Fruit fly (Drosophila melanogaster): ENCODE measurements around the gene sif.

The sif gene

DNA sequence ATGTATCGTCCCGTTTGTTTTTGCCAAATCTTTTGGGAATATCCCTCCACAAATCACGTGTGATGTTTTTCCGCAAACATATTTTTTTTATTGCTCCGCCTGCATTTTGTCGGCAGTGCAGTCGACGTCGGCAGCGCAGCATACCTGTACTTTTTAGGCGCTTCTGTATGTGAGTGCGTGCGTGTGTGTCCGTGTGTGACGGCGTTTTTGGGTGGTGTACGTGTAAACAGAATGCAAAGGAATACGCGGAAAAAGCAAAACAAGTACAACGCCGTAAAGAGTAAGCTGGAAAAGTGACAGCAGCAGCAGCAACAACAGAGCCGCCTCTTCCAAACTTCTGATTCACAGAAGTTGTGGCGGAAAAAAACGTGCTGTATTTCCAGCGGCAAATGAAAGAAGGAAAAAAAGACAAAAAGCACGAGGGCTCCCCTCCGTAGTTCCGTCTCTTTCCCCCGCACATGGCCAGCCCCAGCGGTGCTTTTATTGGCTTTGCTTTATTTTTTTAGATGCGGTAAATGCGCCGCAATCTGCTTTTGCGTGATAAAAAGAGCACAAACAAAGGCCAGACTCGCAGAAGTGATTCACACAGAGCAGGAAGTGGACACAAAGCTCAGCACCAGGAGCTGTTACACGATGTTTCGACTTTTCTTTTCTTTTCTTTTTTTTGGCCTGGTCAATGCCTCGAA lies 112.5 kb downstream of the sif start:
- TF ChIP-seq CG34367 (tag; optimal IDR thresholded peaks at IDR 0.05) (peak; percentile 82), CG13204 (GFP tag; optimal IDR thresholded peaks at IDR 0.05) (peak; percentile 93), D1 (tag; optimal IDR thresholded peaks at IDR 0.05) (no peak), CG10348 (GFP tag; IDR thresholded peaks at IDR 0.05) (no peak), fd96Ca (GFP tag; IDR thresholded peaks at IDR 0.05) (peak; percentile 74), CG8159 (tag; optimal IDR thresholded peaks at IDR 0.05) (peak; percentile 82), rn (GFP tag; IDR thresholded peaks at IDR 0.05) (peak; percentile 50; the same call in 1 of the 2 replicates), Snoo (tag; optimal IDR thresholded peaks at IDR 0.05) (peak; percentile 56), CG8301 (tag; optimal IDR thresholded peaks at IDR 0.05) (peak; percentile 64), CG32121 (GFP tag; IDR thresholded peaks at IDR 0.05) (peak; percentile 51), gl (tag; optimal IDR thresholded peaks at IDR 0.05) (peak; percentile 97), Ets98B (GFP tag; IDR thresholded peaks at IDR 0.05) (peak; percentile 40), CG4496 (GFP tag; IDR thresholded peaks at IDR 0.05) (peak; percentile 78), CG15710 (tag; optimal IDR thresholded peaks at IDR 0.05) (peak; percentile 86), CG14655 (GFP tag; optimal IDR thresholded peaks at IDR 0.05) (no peak), Pif1A (GFP tag; optimal IDR thresholded peaks at IDR 0.05) (no peak), CG9948 (tag; optimal IDR thresholded peaks at IDR 0.05) (peak; percentile 66), EcR (GFP tag; optimal IDR thresholded peaks at IDR 0.05) (peak; percentile 94), CG17806 (tag; optimal IDR thresholded peaks at IDR 0.05) (peak; percentile 59), Pif1B (GFP tag; optimal IDR thresholded peaks at IDR 0.05) (peak; percentile 69), CG12605 (GFP tag; IDR thresholded peaks at IDR 0.05) (peak; percentile 76)

DNA sequence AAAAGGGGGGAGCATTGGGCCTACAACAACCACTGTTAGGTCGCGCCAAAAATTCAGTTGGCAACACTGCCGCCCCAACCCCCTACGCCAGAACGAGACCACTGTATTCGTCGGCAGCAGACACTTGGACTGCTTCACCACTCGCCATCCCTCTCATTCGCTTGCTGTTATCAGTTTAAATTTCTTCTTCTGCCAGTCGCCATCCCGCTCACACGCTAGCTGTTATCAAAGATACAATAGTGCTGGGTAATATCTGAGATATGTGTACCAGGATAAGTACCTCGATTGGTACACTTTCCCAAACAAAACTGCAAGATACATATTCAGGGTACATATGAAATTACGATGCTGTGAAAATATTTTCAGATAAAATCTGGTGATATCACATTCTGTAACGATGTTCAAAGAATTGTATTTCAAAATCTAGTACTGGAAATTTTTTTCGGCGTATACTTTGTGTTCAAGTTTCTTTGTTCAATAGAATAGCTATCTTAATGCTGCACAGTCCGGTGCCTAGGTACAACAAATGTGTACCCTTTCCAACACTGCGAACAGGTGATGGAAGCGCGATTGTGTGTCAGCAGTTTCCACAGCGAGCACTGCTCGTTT lies 113.2 kb downstream of the sif start:
- TF ChIP-seq CG4496 (GFP tag; IDR thresholded peaks at IDR 0.05) (peak; percentile 82), CG15710 (tag; optimal IDR thresholded peaks at IDR 0.05) (peak; percentile 80), rn (GFP tag; IDR thresholded peaks at IDR 0.05) (no peak), Snoo (tag; optimal IDR thresholded peaks at IDR 0.05) (peak; percentile 78), Pif1B (GFP tag; optimal IDR thresholded peaks at IDR 0.05) (no peak), CG32121 (GFP tag; IDR thresholded peaks at IDR 0.05) (peak; percentile 65), EcR (GFP tag; optimal IDR thresholded peaks at IDR 0.05) (no peak), Ets98B (GFP tag; IDR thresholded peaks at IDR 0.05) (peak; percentile 58), gl (tag; optimal IDR thresholded peaks at IDR 0.05) (peak; percentile 28), fd96Ca (GFP tag; IDR thresholded peaks at IDR 0.05) (peak; percentile 58; the same call in 1 of the 3 replicates), CG14655 (GFP tag; optimal IDR thresholded peaks at IDR 0.05) (no peak), CG10348 (GFP tag; IDR thresholded peaks at IDR 0.05) (no peak), CG17806 (tag; optimal IDR thresholded peaks at IDR 0.05) (peak; percentile 84), CG12605 (GFP tag; IDR thresholded peaks at IDR 0.05) (peak; percentile 34; the same call in 1 of the 2 replicates), D1 (tag; optimal IDR thresholded peaks at IDR 0.05) (no peak), CG9948 (tag; optimal IDR thresholded peaks at IDR 0.05) (peak; percentile 79), CG8159 (tag; optimal IDR thresholded peaks at IDR 0.05) (peak; percentile 85), Pif1A (GFP tag; optimal IDR thresholded peaks at IDR 0.05) (no peak), CG13204 (GFP tag; optimal IDR thresholded peaks at IDR 0.05) (peak; percentile 24), CG8301 (tag; optimal IDR thresholded peaks at IDR 0.05) (peak; percentile 87), CG34367 (tag; optimal IDR thresholded peaks at IDR 0.05) (peak; percentile 77)

DNA sequence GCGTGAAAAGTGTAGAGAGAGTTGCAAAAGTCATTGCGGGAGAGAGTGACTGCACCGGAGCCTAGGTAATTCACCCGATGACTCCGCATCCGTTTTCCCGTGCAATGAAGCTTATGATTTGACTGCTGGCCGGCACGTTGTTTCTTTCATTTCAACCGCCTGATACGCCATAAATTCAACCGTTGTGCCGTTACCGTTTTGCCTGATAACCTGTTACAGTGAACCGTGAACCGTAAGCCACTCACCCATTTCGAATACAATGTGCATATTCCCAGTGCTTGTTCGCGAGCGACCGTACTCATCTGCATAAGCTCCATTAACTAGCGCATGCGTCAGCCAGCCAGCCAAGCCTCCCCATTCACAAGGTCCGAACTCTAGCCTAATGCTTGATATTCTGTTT lies 117.1 kb downstream of the sif start:
- TF ChIP-seq CG8159 (tag; optimal IDR thresholded peaks at IDR 0.05), result no peak
- TF ChIP-seq Ets98B (GFP tag; IDR thresholded peaks at IDR 0.05), result no peak
- TF ChIP-seq CG4496 (GFP tag; IDR thresholded peaks at IDR 0.05), result 0 out of 3 replicates have a peak, but pooled peaks have one; percentile 9
- TF ChIP-seq EcR (GFP tag; optimal IDR thresholded peaks at IDR 0.05), result peak; percentile 22
- no peak for TF ChIP-seq CG34367 (tag; optimal IDR thresholded peaks at IDR 0.05)

DNA sequence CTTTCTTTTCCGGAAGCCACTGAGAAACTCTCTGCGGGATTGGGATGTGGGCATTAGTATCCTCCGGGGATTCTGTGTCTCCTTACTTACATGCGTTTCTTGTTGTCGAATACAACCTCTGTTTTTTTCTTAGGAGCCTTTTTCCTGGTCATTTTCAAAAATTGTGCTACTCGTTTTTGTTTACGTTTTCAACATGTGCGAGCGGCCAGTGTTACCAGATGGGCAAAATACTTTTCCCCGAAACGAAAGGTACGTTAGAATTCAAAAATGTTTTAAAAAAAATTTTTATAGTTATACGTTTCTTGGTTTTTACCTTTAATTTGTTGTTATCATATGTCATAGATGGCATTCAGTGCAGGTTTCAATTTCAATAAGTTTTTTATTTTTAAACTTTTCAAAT lies 119.4 kb downstream of the sif start, which contains the start of gene vito:
TSS of gene vito (minus strand) at position 220 of the 400 bp plus-strand sequence.
- TF ChIP-seq fd96Ca (GFP tag; IDR thresholded peaks at IDR 0.05), result no peak
- no peak for TF ChIP-seq Pif1A (GFP tag; optimal IDR thresholded peaks at IDR 0.05)
- no peak for TF ChIP-seq rn (GFP tag; IDR thresholded peaks at IDR 0.05)
- TF ChIP-seq CG15710 (tag; optimal IDR thresholded peaks at IDR 0.05), result no peak
- no peak for TF ChIP-seq CG12605 (GFP tag; IDR thresholded peaks at IDR 0.05)

DNA sequence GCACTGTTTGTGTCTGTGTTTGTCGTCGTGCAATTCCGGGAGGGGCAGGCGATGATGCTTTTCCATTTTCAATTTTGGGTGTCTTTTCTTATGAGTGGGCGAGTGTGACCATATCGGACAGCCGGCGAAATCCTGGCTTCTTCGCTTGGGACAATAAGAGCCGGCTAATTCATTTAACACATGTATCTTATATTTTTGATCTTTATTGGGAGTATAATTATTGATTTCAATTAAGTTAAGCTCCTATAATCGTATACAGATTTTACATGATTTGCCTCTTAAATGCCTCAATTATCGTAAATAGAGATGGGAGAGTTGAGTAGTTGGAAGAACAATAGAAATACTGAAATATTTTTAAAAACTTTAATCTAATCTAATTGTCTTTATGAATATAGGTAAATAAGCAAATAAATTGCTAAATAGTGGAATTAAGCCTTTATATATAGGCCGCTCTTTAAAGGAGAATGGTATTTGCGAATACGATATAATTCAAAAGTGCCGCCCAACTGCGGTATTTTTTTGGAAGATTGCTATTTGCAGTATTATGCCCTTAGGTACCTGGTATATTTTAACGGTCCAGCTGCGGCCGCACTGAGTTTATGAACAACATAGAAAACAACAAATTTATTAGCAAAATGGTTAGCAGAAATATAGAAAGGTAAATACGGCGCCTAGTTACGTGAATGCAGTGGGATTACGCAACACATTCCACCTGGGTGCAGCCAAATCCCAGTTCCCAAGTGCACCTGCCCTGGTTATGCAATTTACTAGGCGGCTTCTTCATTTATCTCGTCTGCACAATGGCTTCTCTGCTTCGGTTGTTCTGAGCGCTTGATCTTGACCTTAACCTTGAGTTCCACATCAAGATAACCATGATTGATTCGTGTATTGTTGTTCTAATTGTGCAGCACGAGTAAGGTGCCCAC lies 122.0 kb downstream of the sif start, which contains the start of the genes Myt1, PGRP-LD and Pmi:
TSS of gene Myt1 (minus strand) at position 116 of the 926 bp plus-strand sequence.
TSS of gene PGRP-LD (plus strand) at position 576 of the 926 bp plus-strand sequence.
TSS of gene Pmi (plus strand) at position 576 of the 926 bp plus-strand sequence.
- TF ChIP-seq CG8301 (tag; optimal IDR thresholded peaks at IDR 0.05) (no peak), Pif1A (GFP tag; optimal IDR thresholded peaks at IDR 0.05) (no peak), CG34367 (tag; optimal IDR thresholded peaks at IDR 0.05) (no peak), CG32121 (GFP tag; IDR thresholded peaks at IDR 0.05) (no peak), CG12605 (GFP tag; IDR thresholded peaks at IDR 0.05) (no peak), CG4496 (GFP tag; IDR thresholded peaks at IDR 0.05) (no peak)

Data from whole organism, pupa.